Fruit fly (Drosophila melanogaster): Measurements from ENCODE around the gene CG5958.

CG5958 gene

DNA sequence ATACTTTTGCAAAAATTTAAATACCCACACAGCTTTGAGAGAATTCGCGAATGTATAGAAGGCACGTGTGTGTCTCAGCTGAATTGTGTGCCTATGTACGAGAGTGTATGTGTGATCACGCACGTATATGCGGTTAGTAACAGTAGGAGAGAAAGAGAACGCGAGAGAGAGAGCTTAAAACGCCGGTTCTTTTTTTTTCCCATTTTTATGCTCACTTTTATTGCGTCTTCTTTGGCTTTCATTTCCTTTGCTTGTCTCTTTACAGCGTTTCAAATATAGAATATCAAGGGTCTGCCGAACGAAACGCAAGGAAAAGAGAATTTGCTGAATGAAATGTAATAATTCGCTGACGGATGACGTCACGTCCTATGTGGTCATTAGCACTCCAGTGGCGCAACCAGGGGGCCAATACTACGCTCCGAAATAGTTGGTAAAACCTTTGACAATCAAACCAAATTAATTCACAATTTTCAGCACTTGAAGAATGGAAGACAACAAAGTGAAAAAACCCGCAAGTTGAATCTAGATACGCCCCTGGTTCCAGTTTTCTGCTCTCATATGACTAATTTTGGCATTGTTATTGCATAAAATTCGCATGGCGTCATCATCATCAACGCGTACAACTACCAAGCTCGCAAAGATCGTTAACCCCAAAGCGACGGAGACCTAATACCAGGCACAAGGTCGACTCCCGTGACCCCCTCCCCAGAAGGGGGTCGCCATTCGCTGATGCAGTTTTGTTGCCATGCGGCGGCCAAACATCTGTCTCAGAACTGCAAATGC, 8.2 kb downstream of the CG5958 start (continued):
- TF ChIP-seq tx (GFP tag; optimal IDR thresholded peaks at IDR 0.05) (peak; percentile 65), CG10321 (GFP tag; IDR thresholded peaks at IDR 0.05) (no peak), lilli (GFP tag; optimal IDR thresholded peaks at IDR 0.05) (peak; percentile 91), ewg (GFP tag; optimal IDR thresholded peaks at IDR 0.05) (no peak), phol (tag; optimal IDR thresholded peaks at IDR 0.05) (no peak), fd96Cb (tag; optimal IDR thresholded peaks at IDR 0.05) (no peak), Myb (GFP tag; optimal IDR thresholded peaks at IDR 0.05) (peak; percentile 68), dan (GFP tag; IDR thresholded peaks at IDR 0.05) (no peak), eve (GFP tag; optimal IDR thresholded peaks at IDR 0.05) (peak in 1 of 2 experiments; percentile 34), CG3281 (GFP tag; optimal IDR thresholded peaks at IDR 0.05) (peak; percentile 82), CG1024 (GFP tag; IDR thresholded peaks at IDR 0.05) (no peak), Hey (tag; optimal IDR thresholded peaks at IDR 0.05) (no peak), Med (GFP tag) (peak; percentile 98), aop (GFP tag; IDR thresholded peaks at IDR 0.05) (no peak), sisA (GFP tag; IDR thresholded peaks at IDR 0.05) (peak; percentile 51), gsb (GFP tag; IDR thresholded peaks at IDR 0.05) (peak; percentile 68), ems (GFP tag; optimal IDR thresholded peaks at IDR 0.05) (no peak), E2f1 (GFP tag; IDR thresholded peaks at IDR 0.05) (no peak), CG32767 (GFP tag; IDR thresholded peaks at IDR 0.05) (no peak), CG17359 (tag; optimal IDR thresholded peaks at IDR 0.05) (peak; percentile 12), her (GFP tag; optimal IDR thresholded peaks at IDR 0.05) (peak; percentile 76), Nf-YA (GFP tag; IDR thresholded peaks at IDR 0.05) (no peak), CoRest (tag; optimal IDR thresholded peaks at IDR 0.05) (peak; percentile 54), CG6175 (GFP tag; IDR thresholded peaks at IDR 0.05) (0 out of 3 replicates have a peak, but pooled peaks have one; percentile 50), CG12236 (GFP tag; optimal IDR thresholded peaks at IDR 0.05) (no peak), crp (GFP tag; optimal IDR thresholded peaks at IDR 0.05) (no peak), hth (optimal IDR thresholded peaks at IDR 0.05) (no peak), hkb (optimal IDR thresholded peaks at IDR 0.05) (no peak), hkb (GFP tag; IDR thresholded peaks at IDR 0.05) (peak; percentile 63; the same call in 1 of the 2 replicates), sens-2 (GFP tag; IDR thresholded peaks at IDR 0.05) (no peak), Poxn (GFP tag; IDR thresholded peaks at IDR 0.05) (no peak), az2 (GFP tag; optimal IDR thresholded peaks at IDR 0.05) (peak; percentile 32), CG3065 (GFP tag; optimal IDR thresholded peaks at IDR 0.05) (no peak), nerfin-1 (tag; optimal IDR thresholded peaks at IDR 0.05) (no peak), onecut (GFP tag; IDR thresholded peaks at IDR 0.05) (peak; percentile 6; the same call in 1 of the 2 replicates), Vsx1 (GFP tag; optimal IDR thresholded peaks at IDR 0.05) (no peak), pita (GFP tag; optimal IDR thresholded peaks at IDR 0.05) (no peak), wek (GFP tag; optimal IDR thresholded peaks at IDR 0.05) (no peak), pb (GFP tag; optimal IDR thresholded peaks at IDR 0.05) (peak; percentile 55), Trl (optimal IDR thresholded peaks at IDR 0.05) (peak; percentile 52 to 85), Trl (GFP tag; optimal IDR thresholded peaks at IDR 0.05) (peak; percentile 42), Fer3 (tag; optimal IDR thresholded peaks at IDR 0.05) (peak; percentile 70), CG17568 (GFP tag; optimal IDR thresholded peaks at IDR 0.05) (peak; percentile 16), mld (GFP tag; IDR thresholded peaks at IDR 0.05; ENCODE audit: partially characterized antibody) (no peak), CG17385 (GFP tag; optimal IDR thresholded peaks at IDR 0.05) (peak; percentile 8), ash1 (GFP tag; optimal IDR thresholded peaks at IDR 0.05) (no peak), Hr78 (GFP tag; optimal IDR thresholded peaks at IDR 0.05) (peak in 1 of 2 experiments; percentile 31), Atf3 (GFP tag; optimal IDR thresholded peaks at IDR 0.05) (peak; percentile 28), Dek (tag; optimal IDR thresholded peaks at IDR 0.05) (peak; percentile 69), jumu (GFP tag; optimal IDR thresholded peaks at IDR 0.05) (peak; percentile 42)
